Fruit fly (Drosophila melanogaster): ENCODE data around the gene Rcd-1r.

DNA sequence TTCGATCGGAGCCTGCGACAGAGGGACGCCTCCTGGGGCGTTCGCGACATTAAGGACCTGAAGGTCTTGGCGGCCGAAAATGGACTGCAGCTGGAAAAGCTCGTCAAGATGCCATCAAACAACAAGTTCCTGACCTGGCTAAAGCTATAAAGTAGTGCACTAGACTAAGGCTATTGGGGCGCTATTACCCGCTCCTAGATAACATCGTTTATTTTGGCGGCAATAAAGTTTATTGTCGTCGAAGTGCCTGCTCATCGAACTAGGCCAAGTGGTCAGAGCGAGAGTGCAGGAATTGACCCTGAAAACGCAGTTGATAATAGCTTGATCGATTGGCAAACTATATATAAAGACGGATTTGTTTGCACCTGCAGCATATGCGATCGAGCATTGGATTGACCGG is 15.6 kb downstream of the Rcd-1r start, which contains the start of gene Try29F:
- no peak for TF ChIP-seq pan (optimal IDR thresholded peaks at IDR 0.05)
- TF ChIP-seq psq (optimal IDR thresholded peaks at IDR 0.05): no peak
- no peak for TF ChIP-seq usp (GFP tag; optimal IDR thresholded peaks at IDR 0.05)
- TF ChIP-seq CG8478 (optimal IDR thresholded peaks at IDR 0.05): no peak
- no peak for TF ChIP-seq EcR (GFP tag; optimal IDR thresholded peaks at IDR 0.05)

Data from whole organism.